Fruit fly (Drosophila melanogaster) whole organism, wandering third instar larva: Measurements from ENCODE around the gene CG15370.

Experiments
- Abd-B ChIP-seq: fragments of >200 bp; optimal IDR thresholded peaks from 2 replicates; lab custom pipeline; 2017; ENCODE audit warnings: missing biosample characterization, missing genetic modification characterization
- CG32264 ChIP-seq: fragments of 200-800 bp; sonication (Bioruptor generic); optimal IDR thresholded peaks from 2 replicates; lab custom pipeline; 2016; ENCODE audit warnings: missing biosample characterization, missing genetic modification characterization
- CG9705 ChIP-seq: fragments of 200-800 bp; sonication (Bioruptor generic); optimal IDR thresholded peaks from 2 replicates; lab custom pipeline; 2018; ENCODE audit warnings: missing biosample characterization, mild to moderate bottlenecking, missing genetic modification characterization
- CrebA ChIP-seq: fragments of 200-800 bp; sonication (Bioruptor generic); optimal IDR thresholded peaks from 2 replicates; lab custom pipeline; 2016; ENCODE audit warnings: missing biosample characterization, mild to moderate bottlenecking, missing genetic modification characterization, borderline replicate concordance
- Dfd ChIP-seq: fragments of >200 bp; optimal IDR thresholded peaks from 2 replicates; lab custom pipeline; 2017; ENCODE audit warnings: missing biosample characterization, missing genetic modification characterization
- Dif ChIP-seq: fragments of 200-275, 200-300 bp; sonication (Bioruptor generic); optimal IDR thresholded peaks from 2 replicates; lab custom pipeline; 2018; ENCODE audit warnings: missing biosample characterization, missing genetic modification characterization; ENCODE audit not compliant: partially characterized antibody
- GATAd ChIP-seq: sonication (Bioruptor generic); optimal IDR thresholded peaks from 2 replicates; lab custom pipeline; 2016; ENCODE audit warnings: missing biosample characterization, missing genetic modification characterization
- HLH106 ChIP-seq: fragments of 200-800 bp; optimal IDR thresholded peaks from 3 replicates; lab custom pipeline; 2019; ENCODE audit warnings: missing biosample characterization, mild to moderate bottlenecking, missing genetic modification characterization, moderate library complexity
- Hnf4 ChIP-seq: fragments of 200-800 bp; sonication (Bioruptor generic); optimal IDR thresholded peaks from 2 replicates; lab custom pipeline; 2016; ENCODE audit warnings: missing biosample characterization, mild to moderate bottlenecking, missing genetic modification characterization
- Hr78 ChIP-seq: fragments of >200 bp; optimal IDR thresholded peaks from 2 replicates; lab custom pipeline; 2017; ENCODE audit warnings: missing biosample characterization, missing genetic modification characterization
- Hr83 ChIP-seq: fragments of 200-300 bp; sonication (Bioruptor generic); optimal IDR thresholded peaks from 2 replicates; lab custom pipeline; 2016; ENCODE audit warnings: missing biosample characterization, mild to moderate bottlenecking, missing genetic modification characterization, moderate library complexity; ENCODE audit not compliant: poor library complexity, severe bottlenecking
- Jra ChIP-seq: sonication (Bioruptor generic); optimal IDR thresholded peaks from 2 replicates; lab custom pipeline; 2016; ENCODE audit warnings: missing biosample characterization, missing genetic modification characterization
- Myc ChIP-seq: fragments of >200 bp; optimal IDR thresholded peaks from 2 replicates; lab custom pipeline; 2017
- N ChIP-seq: fragments of >200 bp; optimal IDR thresholded peaks from 2 replicates; lab custom pipeline; 2018; ENCODE audit warnings: missing biosample characterization, missing external identifiers, missing genetic modification characterization
- OdsH ChIP-seq: fragments of 200-800 bp; sonication (Bioruptor generic); optimal IDR thresholded peaks from 2 replicates; lab custom pipeline; 2016; ENCODE audit warnings: missing biosample characterization, mild to moderate bottlenecking, missing genetic modification characterization
- Rel ChIP-seq, 2 experiments: fragments of 200-800 bp; sonication (Bioruptor generic) in 1 of 2; optimal IDR thresholded peaks; 2 replicates in 1 of 2; 3 replicates in 1 of 2; lab custom pipeline; 2016 to 2019; ENCODE audit warnings: mild to moderate bottlenecking in 2 of 2, missing biosample characterization in 2 of 2, missing genetic modification characterization in 2 of 2, moderate library complexity in 1 of 2
- Sp1 ChIP-seq: fragments of 200-800 bp; sonication (Bioruptor generic); optimal IDR thresholded peaks from 3 replicates; lab custom pipeline; 2019; ENCODE audit warnings: missing biosample characterization, mild to moderate bottlenecking, missing genetic modification characterization, moderate library complexity
- Vsx2 ChIP-seq: fragments of 200-300, 225-300 bp; sonication (Bioruptor generic); optimal IDR thresholded peaks from 2 replicates; lab custom pipeline; 2018; ENCODE audit warnings: missing biosample characterization, missing genetic modification characterization; ENCODE audit not compliant: partially characterized antibody
- brk ChIP-seq: fragments of 200-800 bp; sonication (Bioruptor generic); optimal IDR thresholded peaks from 2 replicates; lab custom pipeline; 2016; ENCODE audit warnings: missing biosample characterization, mild to moderate bottlenecking, missing genetic modification characterization
- dl ChIP-seq, 2 experiments: fragments of 175-275, 200-275 bp in 1 of 2; fragments of 200-275 bp in 1 of 2; sonication (Bioruptor generic); optimal IDR thresholded peaks; lab custom pipeline; 2018; ENCODE audit warnings: mild to moderate bottlenecking in 2 of 2, missing biosample characterization in 2 of 2, missing genetic modification characterization in 2 of 2, moderate library complexity in 2 of 2; ENCODE audit not compliant: partially characterized antibody in 2 of 2, insufficient read depth in 1 of 2
- dmrt93B ChIP-seq: fragments of 200-800 bp; sonication (Bioruptor generic); optimal IDR thresholded peaks from 2 replicates; lab custom pipeline; 2018; ENCODE audit warnings: missing biosample characterization, mild to moderate bottlenecking, missing genetic modification characterization
- dsf ChIP-seq: sonication (Bioruptor generic); optimal IDR thresholded peaks from 2 replicates; lab custom pipeline; 2016; ENCODE audit warnings: missing biosample characterization, missing genetic modification characterization, borderline replicate concordance
- ey ChIP-seq: fragments of 200-800 bp; sonication (Bioruptor generic); optimal IDR thresholded peaks from 2 replicates; lab custom pipeline; 2016; ENCODE audit warnings: missing biosample characterization, missing genetic modification characterization
- foxo ChIP-seq, 2 experiments: fragments of 200-800 bp; sonication (Bioruptor generic); optimal IDR thresholded peaks; 2 replicates in 1 of 2; 3 replicates in 1 of 2; lab custom pipeline; 2016 to 2017; ENCODE audit warnings: missing biosample characterization in 2 of 2, missing genetic modification characterization in 2 of 2
- fru ChIP-seq: fragments of 200-800 bp; sonication (Bioruptor generic); optimal IDR thresholded peaks from 3 replicates; lab custom pipeline; 2016; ENCODE audit warnings: missing biosample characterization, mild to moderate bottlenecking, missing genetic modification characterization
- h ChIP-seq: fragments of 200-800 bp; sonication (Bioruptor generic); optimal IDR thresholded peaks from 3 replicates; lab custom pipeline; 2016; ENCODE audit warnings: missing biosample characterization, mild to moderate bottlenecking, missing genetic modification characterization
- jim ChIP-seq: fragments of 175-275, 200-325 bp; sonication (Bioruptor generic); optimal IDR thresholded peaks from 2 replicates; lab custom pipeline; 2016; ENCODE audit warnings: missing biosample characterization, mild to moderate bottlenecking, missing genetic modification characterization
- lola ChIP-seq: fragments of >200 bp; optimal IDR thresholded peaks from 2 replicates; lab custom pipeline; 2017; ENCODE audit warnings: missing biosample characterization, missing genetic modification characterization
- pan ChIP-seq: fragments of >200 bp; optimal IDR thresholded peaks from 2 replicates; lab custom pipeline; 2017
- psq ChIP-seq: fragments of 200-800 bp; sonication (Bioruptor generic); optimal IDR thresholded peaks from 3 replicates; lab custom pipeline; 2017; ENCODE audit warnings: missing biosample characterization, mild to moderate bottlenecking, missing genetic modification characterization, moderate library complexity
- rgr ChIP-seq: fragments of 200-800 bp; sonication (Bioruptor generic); optimal IDR thresholded peaks from 3 replicates; lab custom pipeline; 2016; ENCODE audit warnings: missing biosample characterization, mild to moderate bottlenecking, missing genetic modification characterization
- sage ChIP-seq: fragments of 200-800 bp; sonication (Bioruptor generic); optimal IDR thresholded peaks from 2 replicates; lab custom pipeline; 2016; ENCODE audit warnings: missing biosample characterization, mild to moderate bottlenecking, missing genetic modification characterization
- sv ChIP-seq: fragments of 200-800 bp; sonication (Bioruptor generic); optimal IDR thresholded peaks from 3 replicates; lab custom pipeline; 2016; ENCODE audit warnings: missing biosample characterization, missing genetic modification characterization
- tai ChIP-seq: sonication (Bioruptor generic); optimal IDR thresholded peaks from 2 replicates; lab custom pipeline; 2016; ENCODE audit warnings: missing biosample characterization, missing genetic modification characterization
- usp ChIP-seq: fragments of >200 bp; optimal IDR thresholded peaks from 2 replicates; lab custom pipeline; 2017; ENCODE audit warnings: missing biosample characterization, missing genetic modification characterization
- woc ChIP-seq: sonication (Bioruptor generic); optimal IDR thresholded peaks from 2 replicates; lab custom pipeline; 2016; ENCODE audit warnings: missing biosample characterization, mild to moderate bottlenecking, missing genetic modification characterization

CG15370 gene

dm6 chrX:9226837-9227236 is 1.6 kb downstream of the CG15370 start, which contains the start of gene Gr8a:
TSS of gene Gr8a (plus strand) at chrX:9227137.
- TF ChIP-seq h (GFP tag; lab: Kevin White, UChicago) = no peak
- no peak for TF ChIP-seq pan (lab: Kevin White, UChicago)
- TF ChIP-seq CrebA = no peak
- TF ChIP-seq foxo (GFP tag; optimal IDR thresholded peaks at IDR 0.05; lab: Kevin White, UChicago) = no peak
- TF ChIP-seq fru (GFP tag; lab: Kevin White, UChicago) = no peak
- no peak for TF ChIP-seq rgr (GFP tag; lab: Kevin White, UChicago)
- TF ChIP-seq dmrt93B (GFP tag; lab: Kevin White, UChicago) = no peak
- TF ChIP-seq CG9705 = no peak
- TF ChIP-seq Dif = no peak
- no peak for TF ChIP-seq dl (GFP tag; optimal IDR thresholded peaks at IDR 0.05; lab: Kevin White, UChicago; ENCODE audit: insufficient read depth in 1 of 2, partially characterized antibody in 2 of 2)
- no peak for TF ChIP-seq Abd-B (GFP tag; lab: Kevin White, UChicago)
- TF ChIP-seq Jra (GFP tag; lab: Kevin White, UChicago) = no peak

DNA sequence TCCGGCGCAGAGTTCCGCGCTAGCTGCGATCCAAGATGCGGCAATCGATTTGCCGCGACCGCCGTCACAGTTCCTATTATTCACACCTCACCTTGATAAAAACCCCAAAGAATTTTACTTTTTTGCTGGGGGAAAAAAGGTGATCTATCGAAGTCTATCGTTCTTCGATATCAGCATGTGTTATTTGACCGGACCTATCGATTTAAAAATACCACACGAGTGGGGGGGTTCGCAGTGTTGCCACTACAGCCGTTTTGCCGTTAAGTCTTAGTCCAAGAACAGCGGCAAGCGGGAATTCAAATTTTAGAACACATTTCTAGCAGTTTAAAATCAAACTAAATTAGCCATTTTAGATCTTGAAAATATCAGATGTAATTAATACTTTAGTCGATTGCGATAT is 7.0 kb downstream of the CG15370 start, which contains the start of gene CG12121:
Gene CG12121, minus strand, starts transcription at position 180 of the 400 bp plus-strand sequence.
- TF ChIP-seq ey (GFP tag; lab: Kevin White, UChicago) (no peak), brk (GFP tag; lab: Kevin White, UChicago) (no peak), Vsx2 (GFP tag; lab: Kevin White, UChicago) (peak; percentile 71), Rel (GFP tag; optimal IDR thresholded peaks at IDR 0.05; lab: Kevin White, UChicago) (no peak), Rel (tag; optimal IDR thresholded peaks at IDR 0.05; lab: Kevin White, UChicago) (peak; percentile 94), fru (GFP tag; lab: Kevin White, UChicago) (no peak), OdsH (GFP tag; lab: Kevin White, UChicago) (no peak)
- TF ChIP-seq, all 38 proteins: peak for 2

dm6 chrX:9236485-9236884 is 11.2 kb downstream of the CG15370 start, which contains the start of gene Ir8a:
TSS of gene Ir8a (minus strand) at chrX:9236585.
- no peak for TF ChIP-seq rgr (GFP tag; lab: Kevin White, UChicago)
- no peak for TF ChIP-seq foxo (GFP tag; optimal IDR thresholded peaks at IDR 0.05; lab: Kevin White, UChicago)
- no peak for TF ChIP-seq woc (GFP tag; lab: Kevin White, UChicago)
- no peak for TF ChIP-seq Jra (GFP tag; lab: Kevin White, UChicago)
- no peak for TF ChIP-seq OdsH (GFP tag; lab: Kevin White, UChicago)
- no peak for TF ChIP-seq Myc
- no peak for TF ChIP-seq usp
- no peak for TF ChIP-seq HLH106 (tag; lab: Kevin White, UChicago)
- no peak for TF ChIP-seq h (GFP tag; lab: Kevin White, UChicago)
- no peak for TF ChIP-seq fru (GFP tag; lab: Kevin White, UChicago)

DNA sequence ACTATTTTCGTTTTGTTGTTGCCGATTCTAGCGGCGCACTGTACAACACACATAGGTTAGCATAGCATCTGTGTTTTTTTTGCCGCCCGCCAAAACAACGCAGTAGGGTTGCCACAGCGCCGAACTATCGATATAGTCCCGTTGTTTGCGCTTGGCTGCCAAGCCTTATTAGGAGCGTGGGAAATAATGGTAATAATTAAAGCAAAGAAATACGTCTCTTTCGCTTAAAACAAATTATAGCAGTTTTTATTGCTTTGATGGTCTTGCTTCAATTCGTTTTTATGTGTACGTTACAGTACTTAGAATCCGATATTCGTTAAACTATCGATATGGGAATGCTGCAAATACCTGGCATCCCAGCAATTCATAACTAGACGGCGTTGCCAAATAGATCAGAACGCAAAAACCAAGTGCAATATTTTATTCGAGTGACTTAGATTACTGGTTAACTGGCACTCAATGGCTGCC is 18.2 kb downstream of the CG15370 start, which contains the start of the genes mxc and Larp7:
Gene mxc, minus strand, starts transcription at position 51 of the 468 bp plus-strand sequence.
Gene Larp7, plus strand, starts transcription at position 401 of the 468 bp plus-strand sequence.
- TF ChIP-seq dl (GFP tag; optimal IDR thresholded peaks at IDR 0.05; lab: Kevin White, UChicago; ENCODE audit: insufficient read depth in 1 of 2, partially characterized antibody in 2 of 2) = no peak
- TF ChIP-seq rgr (GFP tag; lab: Kevin White, UChicago) = peak; percentile 74
- TF ChIP-seq CrebA = no peak
- no peak for TF ChIP-seq Hr78 (GFP tag; lab: Kevin White, UChicago)
- no peak for TF ChIP-seq Dif
- TF ChIP-seq fru (GFP tag; lab: Kevin White, UChicago) = no peak
- TF ChIP-seq N = no peak
- TF ChIP-seq Vsx2 (GFP tag; lab: Kevin White, UChicago) = no peak
- no peak for TF ChIP-seq Sp1
- TF ChIP-seq pan (lab: Kevin White, UChicago) = no peak
- TF ChIP-seq OdsH (GFP tag; lab: Kevin White, UChicago) = peak; percentile 55
- TF ChIP-seq jim (GFP tag; lab: Kevin White, UChicago) = no peak
- no peak for TF ChIP-seq Abd-B (GFP tag; lab: Kevin White, UChicago)
- TF ChIP-seq dsf (GFP tag; lab: Kevin White, UChicago) = no peak
- no peak for TF ChIP-seq Dfd (GFP tag; lab: Kevin White, UChicago)
- TF ChIP-seq Hnf4 (GFP tag; lab: Kevin White, UChicago) = no peak
- peak; percentile 55 for TF ChIP-seq CG9705
- TF ChIP-seq Rel (GFP tag; optimal IDR thresholded peaks at IDR 0.05; lab: Kevin White, UChicago) = no peak
- peak; percentile 62 for TF ChIP-seq Rel (tag; optimal IDR thresholded peaks at IDR 0.05; lab: Kevin White, UChicago)
- no peak for TF ChIP-seq CG32264 (GFP tag; lab: Kevin White, UChicago)
- peak; percentile 58 for TF ChIP-seq dmrt93B (GFP tag; lab: Kevin White, UChicago)
- TF ChIP-seq sv (GFP tag; lab: Kevin White, UChicago) = no peak
- TF ChIP-seq h (GFP tag; lab: Kevin White, UChicago) = no peak
- TF ChIP-seq HLH106 (tag; lab: Kevin White, UChicago) = peak; percentile 76
- TF ChIP-seq GATAd (GFP tag; lab: Kevin White, UChicago) = peak; percentile 10
- TF ChIP-seq sage (GFP tag; lab: Kevin White, UChicago) = no peak
- TF ChIP-seq lola (GFP tag; lab: Kevin White, UChicago) = no peak
- peak; percentile 42 for TF ChIP-seq psq
- no peak for TF ChIP-seq woc (GFP tag; lab: Kevin White, UChicago)
- TF ChIP-seq tai (GFP tag; lab: Kevin White, UChicago) = no peak
- no peak for TF ChIP-seq usp
- TF ChIP-seq Hr83 (GFP tag; lab: Kevin White, UChicago) = no peak
- no peak for TF ChIP-seq Myc
- no peak for TF ChIP-seq brk (GFP tag; lab: Kevin White, UChicago)
- peak; percentile 78 for TF ChIP-seq ey (GFP tag; lab: Kevin White, UChicago)
